Worm (Caenorhabditis elegans): ENCODE results near the gene ceh-60.

The ceh-60 gene

ce11 chrX:6530046-6530445, at the start of gene ceh-60:
ceh-60 (minus strand) TSS chrX:6530146.
- TF ChIP-seq die-1 (tag; optimal IDR thresholded peaks at IDR 0.05) (no peak), mcd-1 (GFP tag; IDR thresholded peaks at IDR 0.05) (no peak), F55B11.4 (tag; optimal IDR thresholded peaks at IDR 0.05; ENCODE audit: borderline replicate concordance, insufficient read depth) (no peak), ceh-40 (GFP tag; IDR thresholded peaks at IDR 0.05) (no peak), snpc-1.1 (tag; optimal IDR thresholded peaks at IDR 0.05; ENCODE audit: insufficient read depth) (no peak), F37B4.10 (GFP tag; IDR thresholded peaks at IDR 0.05) (no peak), egl-44 (GFP tag; IDR thresholded peaks at IDR 0.05) (no peak), nhr-120 (GFP tag; IDR thresholded peaks at IDR 0.05) (no peak)

- TF ChIP-seq C17E4.6 (GFP tag; IDR thresholded peaks at IDR 0.05) (no peak), sea-2 (GFP tag; IDR thresholded peaks at IDR 0.05) (no peak), nfya-1 (tag; optimal IDR thresholded peaks at IDR 0.05; ENCODE audit: borderline replicate concordance, insufficient read depth) (no peak), fkh-3 (tag; optimal IDR thresholded peaks at IDR 0.05) (no peak), ztf-6 (GFP tag; IDR thresholded peaks at IDR 0.05) (no peak)
Measured at ce11 chrX:6575992-6576391, 46.0 kb upstream of the ceh-60 start.

DNA sequence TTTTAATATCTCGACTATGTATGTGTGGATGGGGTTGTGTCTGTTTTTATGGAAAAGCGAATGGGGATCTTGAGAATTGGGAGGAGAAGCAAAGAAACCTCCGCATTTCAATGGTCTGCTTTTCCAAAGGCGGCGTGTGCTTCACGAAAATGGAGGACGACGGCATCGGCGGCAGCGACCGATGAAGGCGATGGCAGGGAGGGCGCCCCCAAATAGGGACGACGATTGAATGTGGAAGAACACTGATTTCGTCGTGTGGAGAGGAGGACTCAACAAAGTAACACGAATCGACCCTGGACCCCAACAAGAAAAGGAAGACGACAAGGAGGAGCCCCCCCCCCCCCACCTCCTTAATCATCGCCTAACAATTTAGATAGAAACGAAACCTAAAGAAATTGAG, 43.0 kb upstream of the ceh-60 start:
- TF ChIP-seq nfyb-1 (GFP tag; IDR thresholded peaks at IDR 0.05) (0 out of 2 replicates have a peak, but pooled peaks have one; percentile 26), efl-1 (GFP tag; optimal IDR thresholded peaks at IDR 0.05) (no peak), zfh-2 (GFP tag; conservative IDR thresholded peaks at IDR 0.05) (peak; percentile 62)

- no peak for TF ChIP-seq nfya-1 (tag; optimal IDR thresholded peaks at IDR 0.05; ENCODE audit: borderline replicate concordance, insufficient read depth)
- no peak for TF ChIP-seq cebp-1 (GFP tag; IDR thresholded peaks at IDR 0.05)
- TF ChIP-seq cebp-1 (tag; optimal IDR thresholded peaks at IDR 0.05), result no peak
- TF ChIP-seq nhr-120 (GFP tag; IDR thresholded peaks at IDR 0.05), result no peak
- no peak for TF ChIP-seq F52B5.7 (tag; optimal IDR thresholded peaks at IDR 0.05)
- no peak for TF ChIP-seq C17E4.6 (GFP tag; IDR thresholded peaks at IDR 0.05)
- no peak for TF ChIP-seq lin-26 (GFP tag; IDR thresholded peaks at IDR 0.05)
- no peak for TF ChIP-seq akir-1 (GFP tag; optimal IDR thresholded peaks at IDR 0.05)
- TF ChIP-seq B0035.1 (tag; optimal IDR thresholded peaks at IDR 0.05), result no peak
- TF ChIP-seq ceh-58 (GFP tag; IDR thresholded peaks at IDR 0.05), result no peak
- no peak for TF ChIP-seq ztf-28 (GFP tag; IDR thresholded peaks at IDR 0.05)
- no peak for TF ChIP-seq mxl-1 (tag; optimal IDR thresholded peaks at IDR 0.05)
- TF ChIP-seq rec-8 (tag; optimal IDR thresholded peaks at IDR 0.05), result no peak
- TF ChIP-seq pbrm-1 (GFP tag; IDR thresholded peaks at IDR 0.05), result no peak
- no peak for TF ChIP-seq aptf-3 (GFP tag; IDR thresholded peaks at IDR 0.05)
- TF ChIP-seq ceh-79 (tag; optimal IDR thresholded peaks at IDR 0.05), result no peak
- TF ChIP-seq athp-1 (tag; optimal IDR thresholded peaks at IDR 0.05), result no peak
Measured at ce11 chrX:6569624-6570023, 39.7 kb upstream of the ceh-60 start, which contains the start of gene dop-3. dop-3 (minus strand) TSS chrX:6569724.

DNA sequence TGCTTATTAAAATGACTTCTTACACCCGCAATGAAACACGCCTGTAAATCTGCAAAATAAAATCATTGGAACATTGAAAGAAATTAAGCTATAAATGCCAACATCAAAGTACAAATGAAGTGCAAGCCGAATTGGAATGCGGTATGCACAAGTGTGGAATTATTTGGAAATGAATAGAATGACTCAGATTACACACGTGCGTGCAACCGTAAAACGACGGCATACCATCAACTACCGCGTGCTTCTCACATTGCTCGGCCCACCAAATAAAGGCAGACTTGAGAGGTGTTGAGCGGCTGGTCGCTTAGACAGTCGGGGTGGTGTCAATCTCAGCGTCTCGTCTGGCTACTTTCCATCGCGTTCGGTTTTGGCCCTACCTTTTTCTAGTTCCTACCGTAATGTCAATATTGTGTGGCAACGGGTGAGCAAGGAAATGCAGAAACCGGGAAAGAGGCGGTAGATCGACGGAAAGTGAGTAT, 32.5 kb upstream of the ceh-60 start, which contains the start of gene aaim-1:
Gene aaim-1, minus strand, starts transcription at position 51 of the 479 bp plus-strand sequence.
- TF ChIP-seq F23B12.7 (tag; optimal IDR thresholded peaks at IDR 0.05; ENCODE audit: insufficient read depth), result no peak
- no peak for TF ChIP-seq lsy-27 (tag; optimal IDR thresholded peaks at IDR 0.05; ENCODE audit: borderline replicate concordance, insufficient read depth)
- TF ChIP-seq ekl-4 (GFP tag; IDR thresholded peaks at IDR 0.05), result 0 out of 2 replicates have a peak, but pooled peaks have one; percentile 15
- 0 out of 2 replicates have a peak, but pooled peaks have one; percentile 21 for TF ChIP-seq ztf-28 (GFP tag; IDR thresholded peaks at IDR 0.05)
- peak; percentile 37 for TF ChIP-seq nhr-80 (tag; optimal IDR thresholded peaks at IDR 0.05)
- no peak for TF ChIP-seq F33H1.4 (GFP tag; IDR thresholded peaks at IDR 0.05)
- no peak for TF ChIP-seq B0336.3 (GFP tag; IDR thresholded peaks at IDR 0.05)
- TF ChIP-seq him-1 (tag; optimal IDR thresholded peaks at IDR 0.05), result no peak
